Worm (Caenorhabditis elegans): ENCODE results near the gene F52E10.4.

ce11 chrX:16321864-16322263, 29.0 kb upstream of the F52E10.4 start:
- TF ChIP-seq unc-62 (GFP tag; optimal IDR thresholded peaks at IDR 0.05) = no peak
- no peak for TF ChIP-seq nhr-12 (tag; optimal IDR thresholded peaks at IDR 0.05)
- no peak for TF ChIP-seq nhr-11 (tag; optimal IDR thresholded peaks at IDR 0.05)
- no peak for TF ChIP-seq fkh-10 (GFP tag; optimal IDR thresholded peaks at IDR 0.05)
- TF ChIP-seq R02D3.7 (tag; optimal IDR thresholded peaks at IDR 0.05) = no peak
- no peak for TF ChIP-seq nhr-77 (tag; optimal IDR thresholded peaks at IDR 0.05)
- no peak for TF ChIP-seq pha-4 (tag; optimal IDR thresholded peaks at IDR 0.05)
- no peak for TF ChIP-seq elt-2 (tag; optimal IDR thresholded peaks at IDR 0.05)
- TF ChIP-seq elt-3 (tag; optimal IDR thresholded peaks at IDR 0.05) = no peak
- no peak for TF ChIP-seq egl-27 (tag; optimal IDR thresholded peaks at IDR 0.05)
- TF ChIP-seq ztf-11 (tag; optimal IDR thresholded peaks at IDR 0.05) = no peak
- no peak for TF ChIP-seq ZK546.5 (tag; optimal IDR thresholded peaks at IDR 0.05)

All from whole organism, L3 larva.